Fruit fly (Drosophila melanogaster): ENCODE results near the gene CG12219.

dm6 chrX:6305317-6305716, 4.2 kb upstream of the CG12219 start:
- no peak for TF ChIP-seq CG8478 (optimal IDR thresholded peaks at IDR 0.05)
- TF ChIP-seq CTCF (optimal IDR thresholded peaks at IDR 0.05), result no peak
